Worm (Caenorhabditis elegans) whole organism, L1 larva: ENCODE results near the gene chat-1.

Experiments used
- C04F5.9 ChIP-seq: sonication (generic microtip); optimal IDR thresholded peaks from 2 replicates; lab custom pipeline; 2016; ENCODE audit warnings: missing genetic modification characterization, missing compliant biosample characterization
- C34B4.2 ChIP-seq: sonication (generic microtip); optimal IDR thresholded peaks from 2 replicates; lab custom pipeline; 2017; ENCODE audit warnings: mild to moderate bottlenecking, missing genetic modification characterization, missing compliant biosample characterization
- alr-1 ChIP-seq: fragments of 200-800 bp; sonication (Bioruptor generic); optimal IDR thresholded peaks from 2 replicates; lab custom pipeline; 2018; ENCODE audit warnings: borderline replicate concordance, mild to moderate bottlenecking, missing genetic modification characterization, missing compliant biosample characterization
- aly-2 ChIP-seq: fragments of 150-350 bp; optimal IDR thresholded peaks from 2 replicates; lab custom pipeline; 2014; ENCODE audit warnings: missing biosample characterization, missing genetic modification characterization
- blmp-1 ChIP-seq: fragments of 150-350 bp; optimal IDR thresholded peaks from 2 replicates; lab custom pipeline; 2014; ENCODE audit warnings: missing biosample characterization, missing genetic modification characterization
- ceh-8 ChIP-seq: fragments of 200-800 bp; sonication (Bioruptor generic); optimal IDR thresholded peaks from 2 replicates; lab custom pipeline; 2018; ENCODE audit warnings: mild to moderate bottlenecking, missing genetic modification characterization, moderate library complexity, missing compliant biosample characterization
- ceh-82 ChIP-seq, 3 experiments: fragments of 150-350 bp in 1 of 3; sonication (generic microtip) in 2 of 3; optimal IDR thresholded peaks; 2 replicates each; lab custom pipeline; 2014 to 2017; ENCODE audit warnings: missing biosample characterization in 3 of 3, missing genetic modification characterization in 3 of 3
- ceh-88 ChIP-seq: fragments of 200-800 bp; sonication (Bioruptor generic); IDR thresholded peaks from 2 replicates; pipeline ENCODE4 v1.3.6; 2022; ENCODE audit warnings: missing genetic modification characterization, missing compliant biosample characterization
- ceh-90 ChIP-seq: sonication (generic microtip); optimal IDR thresholded peaks from 2 replicates; lab custom pipeline; 2016; ENCODE audit warnings: missing genetic modification characterization, missing compliant biosample characterization
- ces-1 ChIP-seq: fragments of 150-350 bp; optimal IDR thresholded peaks from 2 replicates; lab custom pipeline; 2014; ENCODE audit warnings: missing biosample characterization, missing genetic modification reagents, missing genetic modification characterization
- dpl-1 ChIP-seq, 3 experiments: fragments of 150-350 bp in 2 of 3; sonication (generic microtip) in 1 of 3; optimal IDR thresholded peaks; 2 replicates each; lab custom pipeline; 2014 to 2017; ENCODE audit warnings: missing biosample characterization in 3 of 3, missing genetic modification characterization in 3 of 3, missing genetic modification reagents in 3 of 3
- dsc-1 ChIP-seq: sonication (generic microtip); optimal IDR thresholded peaks from 2 replicates; lab custom pipeline; 2016; ENCODE audit warnings: mild to moderate bottlenecking, missing genetic modification characterization, missing compliant biosample characterization
- efl-1 ChIP-seq, 4 experiments: fragments of 150-350 bp; optimal IDR thresholded peaks in 3 of 4; peaks in 1 of 4; 1 replicate in 1 of 4; 2 replicates in 3 of 4; lab custom pipeline; 2014; ENCODE audit warnings: missing biosample characterization in 2 of 4, missing genetic modification characterization in 2 of 4, missing genetic modification reagents in 2 of 4
- efl-3 ChIP-seq: fragments of 200-800 bp; sonication (Bioruptor generic); optimal IDR thresholded peaks from 2 replicates; lab custom pipeline; 2018; ENCODE audit warnings: mild to moderate bottlenecking, missing genetic modification characterization, missing compliant biosample characterization
- elt-2 ChIP-seq: sonication (generic microtip); optimal IDR thresholded peaks from 2 replicates; lab custom pipeline; 2016; ENCODE audit warnings: missing genetic modification characterization, mild to moderate bottlenecking, inconsistent platforms, missing compliant biosample characterization, missing genetic modification reagents
- ets-5 ChIP-seq: fragments of 200-800 bp; sonication (Bioruptor generic); IDR thresholded peaks from 2 replicates; pipeline ENCODE4 v1.3.6; 2022; ENCODE audit warnings: missing genetic modification characterization, missing compliant biosample characterization
- fkh-10 ChIP-seq: sonication (generic microtip); optimal IDR thresholded peaks from 2 replicates; lab custom pipeline; 2017; ENCODE audit warnings: missing biosample characterization, missing genetic modification reagents, missing genetic modification characterization
- fkh-4 ChIP-seq: sonication (generic microtip); optimal IDR thresholded peaks from 2 replicates; lab custom pipeline; 2016; ENCODE audit warnings: missing compliant biosample characterization, missing genetic modification characterization, borderline replicate concordance
- hlh-17 ChIP-seq: fragments of 200-800 bp; sonication (Bioruptor generic); optimal IDR thresholded peaks from 2 replicates; lab custom pipeline; 2018; ENCODE audit warnings: missing genetic modification characterization, mild to moderate bottlenecking, missing compliant biosample characterization, moderate library complexity, borderline replicate concordance
- hlh-4 ChIP-seq: sonication (generic microtip); optimal IDR thresholded peaks from 2 replicates; lab custom pipeline; 2016; ENCODE audit warnings: mild to moderate bottlenecking, missing genetic modification characterization, missing compliant biosample characterization
- irx-1 ChIP-seq: sonication (generic microtip); optimal IDR thresholded peaks from 2 replicates; lab custom pipeline; 2016; ENCODE audit warnings: missing genetic modification characterization, missing compliant biosample characterization
- jun-1 ChIP-seq: fragments of 150-350 bp; optimal IDR thresholded peaks from 2 replicates; lab custom pipeline; 2014; ENCODE audit warnings: missing biosample characterization, missing genetic modification reagents, missing genetic modification characterization
- lin-13 ChIP-seq: fragments of 150-350 bp; optimal IDR thresholded peaks from 2 replicates; lab custom pipeline; 2014; ENCODE audit warnings: missing biosample characterization, missing genetic modification reagents, missing genetic modification characterization
- lin-35 ChIP-seq, 2 experiments: fragments of 150-350 bp; optimal IDR thresholded peaks; 2 replicates each; lab custom pipeline; 2014; ENCODE audit warnings: missing biosample characterization in 2 of 2, missing genetic modification characterization in 2 of 2, missing genetic modification reagents in 2 of 2
- lsy-2 ChIP-seq, 2 experiments: fragments of 150-350 bp; optimal IDR thresholded peaks; 2 replicates each; lab custom pipeline; 2014; ENCODE audit warnings: missing biosample characterization in 2 of 2, missing genetic modification characterization in 2 of 2
- mdl-1 ChIP-seq, 2 experiments: fragments of 150-350 bp; optimal IDR thresholded peaks; 2 replicates each; lab custom pipeline; 2014 to 2017; ENCODE audit warnings: missing biosample characterization in 2 of 2, missing genetic modification characterization in 2 of 2, inconsistent platforms in 1 of 2
- mef-2 ChIP-seq: fragments of 150-350 bp; optimal IDR thresholded peaks from 2 replicates; lab custom pipeline; 2014; ENCODE audit warnings: missing biosample characterization, missing genetic modification characterization
- nhr-12 ChIP-seq: sonication (generic microtip); optimal IDR thresholded peaks from 2 replicates; lab custom pipeline; 2017; ENCODE audit warnings: missing biosample characterization, missing genetic modification characterization
- nhr-19 ChIP-seq: fragments of 200-800 bp; sonication (Bioruptor generic); conservative IDR thresholded peaks from 2 replicates; pipeline ENCODE4 v1.3.6; 2022; ENCODE audit warnings: missing genetic modification characterization, missing compliant biosample characterization
- nhr-20 ChIP-seq: sonication (generic microtip); optimal IDR thresholded peaks from 2 replicates; lab custom pipeline; 2016; ENCODE audit warnings: mild to moderate bottlenecking, missing genetic modification characterization, missing compliant biosample characterization
- nhr-47 ChIP-seq: sonication (generic microtip); optimal IDR thresholded peaks from 2 replicates; lab custom pipeline; 2016; ENCODE audit warnings: mild to moderate bottlenecking, missing genetic modification characterization, moderate library complexity, missing compliant biosample characterization
- nhr-71 ChIP-seq: sonication (generic microtip); optimal IDR thresholded peaks from 2 replicates; lab custom pipeline; 2016; ENCODE audit warnings: mild to moderate bottlenecking, missing genetic modification characterization, moderate library complexity, missing compliant biosample characterization
- nhr-76 ChIP-seq: sonication (generic microtip); optimal IDR thresholded peaks from 2 replicates; lab custom pipeline; 2017; ENCODE audit warnings: missing biosample characterization, missing genetic modification characterization
- nhr-85 ChIP-seq: sonication (generic microtip); peaks from one replicate; lab custom pipeline; 2016; ENCODE audit warnings: missing genetic modification characterization, inconsistent platforms, missing compliant biosample characterization
- nhr-90 ChIP-seq: sonication (generic microtip); optimal IDR thresholded peaks from 2 replicates; lab custom pipeline; 2016; ENCODE audit warnings: mild to moderate bottlenecking, missing genetic modification characterization, missing compliant biosample characterization; ENCODE audit not compliant: poor library complexity
- pag-3 ChIP-seq: sonication (generic microtip); optimal IDR thresholded peaks from 2 replicates; lab custom pipeline; 2017; ENCODE audit warnings: missing genetic modification characterization, mild to moderate bottlenecking, missing compliant biosample characterization, antibody characterized with exemption, borderline replicate concordance; ENCODE audit not compliant: insufficient read depth
- pqm-1 ChIP-seq: sonication (generic microtip); optimal IDR thresholded peaks from 3 replicates; lab custom pipeline; 2017; ENCODE audit warnings: missing biosample characterization, missing genetic modification characterization
- rnt-1 ChIP-seq: sonication (generic microtip); optimal IDR thresholded peaks from 2 replicates; lab custom pipeline; 2016; ENCODE audit warnings: mild to moderate bottlenecking, missing genetic modification characterization, moderate library complexity, missing compliant biosample characterization
- snpc-4 ChIP-seq: fragments of 150-350 bp; optimal IDR thresholded peaks from 2 replicates; lab custom pipeline; 2014; ENCODE audit warnings: missing biosample characterization, missing genetic modification characterization
- sox-4 ChIP-seq: sonication (generic microtip); optimal IDR thresholded peaks from 2 replicates; lab custom pipeline; 2016; ENCODE audit warnings: missing genetic modification characterization, missing compliant biosample characterization
- sup-37 ChIP-seq: fragments of 200-800 bp; sonication (Bioruptor generic); optimal IDR thresholded peaks from 2 replicates; lab custom pipeline; 2018; ENCODE audit warnings: mild to moderate bottlenecking, missing genetic modification characterization, missing compliant biosample characterization
- tlp-1 ChIP-seq: fragments of 150-350 bp; optimal IDR thresholded peaks from 2 replicates; lab custom pipeline; 2014; ENCODE audit warnings: missing biosample characterization, missing genetic modification characterization
- unc-30 ChIP-seq: sonication (generic microtip); optimal IDR thresholded peaks from 2 replicates; lab custom pipeline; 2017; ENCODE audit warnings: missing biosample characterization, missing genetic modification characterization
- unc-62 ChIP-seq: fragments of 150-350 bp; optimal IDR thresholded peaks from 2 replicates; lab custom pipeline; 2014; ENCODE audit warnings: missing biosample characterization, missing genetic modification reagents, missing genetic modification characterization
- unc-86 ChIP-seq: sonication (generic microtip); optimal IDR thresholded peaks from 2 replicates; lab custom pipeline; 2016; ENCODE audit warnings: missing genetic modification characterization, missing compliant biosample characterization
- unc-98 ChIP-seq: fragments of 200-800 bp; sonication (Bioruptor generic); IDR thresholded peaks from 2 replicates; pipeline ENCODE4 v1.3.6; 2022; ENCODE audit warnings: missing genetic modification characterization, missing compliant biosample characterization
- vab-15 ChIP-seq: sonication (generic microtip); optimal IDR thresholded peaks from 2 replicates; lab custom pipeline; 2017; ENCODE audit warnings: missing genotype, mild to moderate bottlenecking, missing genetic modification characterization, missing compliant biosample characterization
- xbp-1 ChIP-seq: sonication (generic microtip); optimal IDR thresholded peaks from 2 replicates; lab custom pipeline; 2016; ENCODE audit warnings: missing genetic modification characterization, missing compliant biosample characterization
- zag-1 ChIP-seq: fragments of 150-350 bp; optimal IDR thresholded peaks from 2 replicates; lab custom pipeline; 2014; ENCODE audit warnings: missing biosample characterization, missing genetic modification characterization
- zip-4 ChIP-seq: fragments of 200-800 bp; sonication (Bioruptor generic); optimal IDR thresholded peaks from 2 replicates; lab custom pipeline; 2018; ENCODE audit warnings: mild to moderate bottlenecking, missing genetic modification characterization, moderate library complexity, missing compliant biosample characterization
- ztf-4 ChIP-seq: fragments of 150-350 bp; optimal IDR thresholded peaks from 2 replicates; lab custom pipeline; 2014; ENCODE audit warnings: missing biosample characterization, missing genetic modification characterization

Gene chat-1

ce11 chrIV:4406054-4406539 lies 41.0 kb upstream of the chat-1 start (continued):
- TF ChIP-seq blmp-1, result peak; percentile 38
- peak; percentile 37 for TF ChIP-seq aly-2
- no peak for TF ChIP-seq unc-30 (tag; lab: Kevin White, UChicago)
- TF ChIP-seq jun-1, result no peak
- peak; percentile 91 for TF ChIP-seq nhr-85 (tag; lab: Kevin White, UChicago)
- peak; percentile 75 for TF ChIP-seq nhr-20 (tag; lab: Kevin White, UChicago)
- TF ChIP-seq elt-2 (tag; lab: Kevin White, UChicago), result peak; percentile 64
- no peak for TF ChIP-seq nhr-76 (tag; lab: Kevin White, UChicago)
- peak; percentile 12 for TF ChIP-seq mef-2
- TF ChIP-seq zag-1, result peak; percentile 1
- peak; percentile 66 to 79 (median 69) for TF ChIP-seq dpl-1 (GFP tag; optimal IDR thresholded peaks at IDR 0.05; lab: Kevin White, UChicago)
- no peak for TF ChIP-seq nhr-12
- TF ChIP-seq vab-15 (tag; lab: Kevin White, UChicago), result peak; percentile 63
- no peak for TF ChIP-seq ceh-90
- peak; percentile 16 to 77 (median 61) for TF ChIP-seq ceh-82 (tag; optimal IDR thresholded peaks at IDR 0.05; lab: Kevin White, UChicago)
- no peak for TF ChIP-seq ces-1 (GFP tag; lab: Kevin White, UChicago)
- peak; percentile 55 for TF ChIP-seq nhr-19 (GFP tag; lab: Robert Waterston, UW)
- TF ChIP-seq xbp-1, result peak; percentile 78
- TF ChIP-seq alr-1 (tag; lab: Kevin White, UChicago), result no peak
- peak; percentile 41 for TF ChIP-seq sox-4 (tag; lab: Kevin White, UChicago)
- TF ChIP-seq lin-13 (GFP tag; lab: Kevin White, UChicago), result peak; percentile 77
- TF ChIP-seq ets-5 (GFP tag; lab: Robert Waterston, UW), result no peak
- TF ChIP-seq pag-3 (tag; lab: Kevin White, UChicago), result no peak
- no peak for TF ChIP-seq C04F5.9 (tag; lab: Kevin White, UChicago)
- peak; percentile 30 for TF ChIP-seq dsc-1 (tag; lab: Kevin White, UChicago)
- no peak for TF ChIP-seq C34B4.2 (tag; lab: Kevin White, UChicago)
- peak; percentile 66 for TF ChIP-seq pqm-1 (tag; lab: Kevin White, UChicago)
- no peak for TF ChIP-seq ceh-8 (GFP tag; lab: Kevin White, UChicago)
- peak; percentile 7 for TF ChIP-seq sup-37
- TF ChIP-seq nhr-90 (tag; lab: Kevin White, UChicago), result peak; percentile 42
- TF ChIP-seq irx-1, result no peak
- peak; percentile 87 for TF ChIP-seq nhr-71 (tag; lab: Kevin White, UChicago)
- TF ChIP-seq unc-86 (tag; lab: Kevin White, UChicago), result peak; percentile 62
- TF ChIP-seq unc-62 (GFP tag; lab: Kevin White, UChicago), result no peak
- peak; percentile 47 for TF ChIP-seq fkh-10 (GFP tag; lab: Kevin White, UChicago)
- no peak for TF ChIP-seq hlh-4
- TF ChIP-seq fkh-4, result no peak
- TF ChIP-seq rnt-1, result peak; percentile 60
- TF ChIP-seq snpc-4 (tag; lab: Kevin White, UChicago), result peak; percentile 26
- TF ChIP-seq mdl-1 (tag; optimal IDR thresholded peaks at IDR 0.05; lab: Kevin White, UChicago), result peak in 1 of 2 experiments; percentile 55
- peak; percentile 47 to 79 for TF ChIP-seq lsy-2 (tag; optimal IDR thresholded peaks at IDR 0.05; lab: Kevin White, UChicago)
- peak; percentile 71 to 82 for TF ChIP-seq efl-1 (optimal IDR thresholded peaks at IDR 0.05; lab: Kevin White, UChicago)
- TF ChIP-seq efl-1 (GFP tag; optimal IDR thresholded peaks at IDR 0.05 in 1 of 2; lab: Kevin White, UChicago), result peak; percentile 76 to 97
- TF ChIP-seq nhr-47 (tag; lab: Kevin White, UChicago), result peak; percentile 78
- TF ChIP-seq tlp-1, result no peak
- TF ChIP-seq hlh-17 (GFP tag; lab: Kevin White, UChicago), result no peak
- no peak for TF ChIP-seq ztf-4
- no peak for TF ChIP-seq zip-4 (GFP tag; lab: Kevin White, UChicago)
- TF ChIP-seq lin-35 (GFP tag; optimal IDR thresholded peaks at IDR 0.05; lab: Kevin White, UChicago), result peak; percentile 81 to 86
- no peak for TF ChIP-seq ceh-88
- no peak for TF ChIP-seq unc-98 (GFP tag; lab: Robert Waterston, UW)
- no peak for TF ChIP-seq efl-3 (GFP tag; lab: Kevin White, UChicago)
